Fruit fly (Drosophila melanogaster): Measurements from ENCODE around the gene CG7376.

CG7376 gene

DNA sequence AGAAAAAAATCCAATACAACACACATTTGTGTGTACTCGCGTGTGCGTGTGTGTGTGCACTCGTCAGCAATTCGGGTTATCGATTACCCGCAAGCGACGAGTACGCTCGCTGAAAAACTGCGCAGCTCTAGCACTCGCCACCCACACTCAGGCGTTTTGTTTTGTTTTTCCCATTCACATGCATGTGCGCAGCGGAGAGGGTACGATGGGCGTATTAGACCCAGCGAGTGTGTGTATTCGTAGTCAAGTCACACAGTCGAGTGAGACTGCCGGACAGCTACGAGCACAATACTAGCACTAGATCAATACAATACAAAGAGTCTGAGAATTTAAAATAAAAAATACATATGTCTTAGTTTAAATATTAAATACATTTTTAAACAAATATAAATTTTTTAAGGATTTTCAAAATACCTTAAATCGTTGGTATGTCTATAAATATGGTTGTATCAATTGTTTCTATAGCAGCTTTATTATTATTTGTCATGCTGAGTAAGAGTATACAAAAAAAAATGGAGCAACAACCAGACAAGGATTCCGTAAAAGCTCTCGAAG lies 10.9 kb downstream of the CG7376 start, which contains the start of the genes D19B and CG43293 (continued):
- TF ChIP-seq CG4328 (GFP tag; optimal IDR thresholded peaks at IDR 0.05) (peak; percentile 76), CG10565 (GFP tag; optimal IDR thresholded peaks at IDR 0.05) (no peak), vvl (GFP tag; IDR thresholded peaks at IDR 0.05) (peak; percentile 93), Vsx1 (GFP tag; optimal IDR thresholded peaks at IDR 0.05) (no peak), CG1602 (GFP tag; optimal IDR thresholded peaks at IDR 0.05) (peak; percentile 88), sug (tag; optimal IDR thresholded peaks at IDR 0.05) (peak; percentile 80), CG2199 (GFP tag; IDR thresholded peaks at IDR 0.05) (peak; percentile 82), HLH54F (GFP tag; optimal IDR thresholded peaks at IDR 0.05) (peak; percentile 91), Nf-YA (GFP tag; IDR thresholded peaks at IDR 0.05) (peak; percentile 70), CG14667 (GFP tag; IDR thresholded peaks at IDR 0.05) (peak; percentile 77), mld (GFP tag; IDR thresholded peaks at IDR 0.05; ENCODE audit: partially characterized antibody) (no peak), chm (GFP tag; IDR thresholded peaks at IDR 0.05) (peak; percentile 97), CG3065 (GFP tag; optimal IDR thresholded peaks at IDR 0.05) (peak; percentile 90), CG33557 (GFP tag; optimal IDR thresholded peaks at IDR 0.05) (peak; percentile 38), Blimp-1 (GFP tag; optimal IDR thresholded peaks at IDR 0.05) (peak; percentile 82), stc (GFP tag; IDR thresholded peaks at IDR 0.05) (peak; percentile 87), cwo (GFP tag; optimal IDR thresholded peaks at IDR 0.05) (peak; percentile 81), CG10321 (GFP tag; IDR thresholded peaks at IDR 0.05) (peak; percentile 65), CG17361 (GFP tag; IDR thresholded peaks at IDR 0.05) (peak; percentile 91), CG6689 (GFP tag; IDR thresholded peaks at IDR 0.05) (peak; percentile 84), Bdp1 (GFP tag; optimal IDR thresholded peaks at IDR 0.05) (peak; percentile 52)

DNA sequence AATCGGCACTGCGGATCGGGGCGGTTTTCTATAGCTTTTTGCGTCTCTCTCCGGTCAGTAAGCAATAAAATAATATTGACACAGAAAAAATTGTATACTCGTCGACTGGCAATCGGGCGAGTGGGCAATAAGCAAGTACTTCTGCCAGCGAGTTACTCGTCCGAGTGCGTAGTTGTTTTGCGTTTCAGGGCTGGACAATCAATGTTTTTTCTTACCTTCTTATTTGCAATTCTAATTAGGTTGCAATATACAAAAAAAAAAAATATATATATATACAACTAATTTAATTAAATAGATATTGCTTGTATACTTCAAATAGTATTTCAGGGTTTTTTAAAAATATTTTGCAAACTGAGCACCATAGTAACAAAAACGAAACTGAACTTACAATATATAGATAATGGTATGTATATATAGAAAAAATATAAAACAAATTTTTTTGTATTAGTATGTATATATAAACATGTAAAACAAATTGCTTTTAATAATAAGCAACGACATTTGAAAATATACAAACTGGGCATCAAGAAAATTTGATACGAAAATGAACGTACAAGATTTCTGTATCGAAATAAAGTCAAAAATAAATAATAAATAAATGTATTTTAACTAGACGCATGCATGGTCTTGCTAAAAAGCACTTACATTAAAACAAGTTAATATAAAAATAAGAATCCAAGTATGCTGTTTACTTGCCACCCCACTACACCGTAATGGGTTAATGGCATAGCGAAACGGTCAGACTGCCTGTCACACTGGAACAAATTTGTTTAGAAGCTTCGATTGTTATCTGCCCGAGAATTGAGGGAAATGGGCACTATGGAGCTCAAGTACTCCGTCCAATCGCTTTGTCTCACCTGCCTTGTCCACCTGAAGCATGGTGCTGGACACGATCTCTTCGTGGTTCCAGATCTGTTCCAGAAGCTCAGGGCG lies 15.2 kb downstream of the CG7376 start, which contains the start of the genes D19A and CG7386:
Gene D19A, minus strand, starts transcription at position 129 of the 933 bp plus-strand sequence.
Gene CG7386, plus strand, starts transcription at position 751 of the 933 bp plus-strand sequence.
- TF ChIP-seq disco-r (GFP tag; optimal IDR thresholded peaks at IDR 0.05), result no peak
- peak; percentile 2 for TF ChIP-seq ERR (GFP tag; optimal IDR thresholded peaks at IDR 0.05)
- TF ChIP-seq Blimp-1 (GFP tag; optimal IDR thresholded peaks at IDR 0.05), result peak; percentile 48
- TF ChIP-seq mam (GFP tag; optimal IDR thresholded peaks at IDR 0.05), result peak; percentile 74
- TF ChIP-seq inv (GFP tag; IDR thresholded peaks at IDR 0.05; ENCODE audit: partially characterized antibody), result 0 out of 2 replicates have a peak, but pooled peaks have one; percentile 21
- TF ChIP-seq lov (optimal IDR thresholded peaks at IDR 0.05), result no peak
- TF ChIP-seq lov (GFP tag; IDR thresholded peaks at IDR 0.05), result peak; percentile 31; the same call in 1 of the 3 replicates
- TF ChIP-seq cato (GFP tag; optimal IDR thresholded peaks at IDR 0.05; ENCODE audit: borderline replicate concordance), result no peak
- TF ChIP-seq CG8478 (optimal IDR thresholded peaks at IDR 0.05), result no peak
- TF ChIP-seq unpg (GFP tag; optimal IDR thresholded peaks at IDR 0.05), result peak; percentile 67
- TF ChIP-seq CG15601 (tag; optimal IDR thresholded peaks at IDR 0.05), result peak; percentile 20
- peak; percentile 60 for TF ChIP-seq Fer1 (GFP tag; optimal IDR thresholded peaks at IDR 0.05)
- no peak for TF ChIP-seq psq (GFP tag; optimal IDR thresholded peaks at IDR 0.05)
- no peak for TF ChIP-seq klu (GFP tag; IDR thresholded peaks at IDR 0.05)
- peak; percentile 57 for TF ChIP-seq CG13296 (GFP tag; optimal IDR thresholded peaks at IDR 0.05)
- TF ChIP-seq sd (tag; optimal IDR thresholded peaks at IDR 0.05), result no peak
- TF ChIP-seq HHEX (GFP tag; optimal IDR thresholded peaks at IDR 0.05), result peak; percentile 4
- no peak for TF ChIP-seq Hmx (GFP tag; optimal IDR thresholded peaks at IDR 0.05)
- no peak for TF ChIP-seq Atf3 (GFP tag; optimal IDR thresholded peaks at IDR 0.05)
- peak; percentile 37 for TF ChIP-seq jumu (GFP tag; optimal IDR thresholded peaks at IDR 0.05)
- peak; percentile 67 for TF ChIP-seq Xbp1 (GFP tag; optimal IDR thresholded peaks at IDR 0.05)
- peak; percentile 87 for TF ChIP-seq zf30C (GFP tag; optimal IDR thresholded peaks at IDR 0.05)
- TF ChIP-seq HLH3B (GFP tag; IDR thresholded peaks at IDR 0.05), result peak; percentile 60
- TF ChIP-seq CG17385 (GFP tag; optimal IDR thresholded peaks at IDR 0.05), result peak; percentile 28
- 0 out of 2 replicates have a peak, but pooled peaks have one; percentile 29 for TF ChIP-seq CG31224 (GFP tag; IDR thresholded peaks at IDR 0.05)
- TF ChIP-seq hkb (optimal IDR thresholded peaks at IDR 0.05), result no peak
- peak; percentile 37; the same call in 1 of the 2 replicates for TF ChIP-seq hkb (GFP tag; IDR thresholded peaks at IDR 0.05)
- TF ChIP-seq CG1529 (GFP tag; optimal IDR thresholded peaks at IDR 0.05), result no peak
- TF ChIP-seq CG10267 (tag; optimal IDR thresholded peaks at IDR 0.05), result peak; percentile 47
